Fruit fly (Drosophila melanogaster) whole organism, pupa: Measurements from ENCODE around the gene Cdk1.

Experiments used
- CG15710 ChIP-seq: fragments of 200-800 bp; sonication (Bioruptor generic); optimal IDR thresholded peaks from 2 replicates; lab custom pipeline; 2018; ENCODE audit warnings: missing biosample characterization, mild to moderate bottlenecking, missing genetic modification characterization, moderate library complexity
- CG4496 ChIP-seq: fragments of 200-800 bp; sonication (Bioruptor generic); IDR thresholded peaks from 3 replicates; pipeline ENCODE4 v1.3.6; 2022; ENCODE audit warnings: missing biosample characterization, missing genetic modification characterization
- CG8301 ChIP-seq: fragments of 200-800 bp; sonication (Bioruptor generic); optimal IDR thresholded peaks from 2 replicates; lab custom pipeline; 2018; ENCODE audit warnings: missing biosample characterization, mild to moderate bottlenecking, missing genetic modification characterization
- CG9948 ChIP-seq: fragments of 200-800 bp; sonication (Bioruptor generic); optimal IDR thresholded peaks from 2 replicates; lab custom pipeline; 2018; ENCODE audit warnings: missing biosample characterization, mild to moderate bottlenecking, missing genetic modification characterization, moderate library complexity
- EcR ChIP-seq: fragments of 200-800 bp; sonication (Bioruptor generic); optimal IDR thresholded peaks from 3 replicates; lab custom pipeline; 2019; ENCODE audit warnings: missing biosample characterization, missing genetic modification characterization, mild to moderate bottlenecking, moderate library complexity, missing genetic modification reagents
- Ets98B ChIP-seq: fragments of 200-800 bp; sonication (Bioruptor generic); IDR thresholded peaks from 2 replicates; pipeline ENCODE4 v1.3.6; 2022; ENCODE audit warnings: missing biosample characterization, missing genetic modification characterization
- Pif1A ChIP-seq: fragments of 200-800 bp; sonication (Bioruptor generic); optimal IDR thresholded peaks from 3 replicates; lab custom pipeline; 2016; ENCODE audit warnings: missing biosample characterization, missing genetic modification characterization
- Snoo ChIP-seq: fragments of 200-800 bp; sonication (Bioruptor generic); optimal IDR thresholded peaks from 3 replicates; lab custom pipeline; 2017; ENCODE audit warnings: missing biosample characterization, mild to moderate bottlenecking, missing genetic modification characterization, inconsistent platforms
- rn ChIP-seq: fragments of 200-800 bp; sonication (Bioruptor generic); IDR thresholded peaks from 2 replicates; pipeline ENCODE4 v1.3.6; 2022; ENCODE audit warnings: missing biosample characterization, missing genetic modification characterization

- TF ChIP-seq CG9948 (tag; lab: Kevin White, UChicago) (no peak), CG15710 (tag; lab: Kevin White, UChicago) (no peak), CG8301 (tag; lab: Kevin White, UChicago) (no peak), CG4496 (GFP tag; lab: Robert Waterston, UW) (no peak), Snoo (tag; lab: Kevin White, UChicago) (no peak), Pif1A (no peak), rn (no peak), EcR (GFP tag; lab: Kevin White, UChicago) (no peak), Ets98B (GFP tag; lab: Robert Waterston, UW) (no peak)
Observed at dm6 chr2L:10425599-10425998, 39.5 kb upstream of the Cdk1 start.
